Fruit fly (Drosophila melanogaster): ENCODE results near the gene kis.

The kis gene

DNA sequence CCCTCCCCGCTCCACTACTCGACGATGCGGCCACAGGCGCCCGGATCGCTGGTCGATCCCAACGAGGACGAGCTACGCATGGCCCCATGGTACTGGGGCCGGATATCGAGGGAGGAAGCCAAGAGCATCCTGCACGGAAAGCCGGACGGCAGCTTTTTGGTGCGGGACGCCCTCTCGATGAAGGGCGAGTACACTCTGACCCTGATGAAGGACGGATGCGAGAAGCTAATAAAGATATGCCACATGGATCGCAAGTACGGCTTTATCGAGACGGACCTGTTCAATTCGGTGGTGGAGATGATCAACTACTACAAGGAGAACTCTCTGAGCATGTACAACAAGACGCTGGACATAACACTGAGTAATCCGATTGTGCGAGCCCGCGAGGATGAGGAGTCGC lies 48.4 kb upstream of the kis start:
- TF ChIP-seq Myc (optimal IDR thresholded peaks at IDR 0.05), result no peak
- TF ChIP-seq dsf (GFP tag; optimal IDR thresholded peaks at IDR 0.05; ENCODE audit: borderline replicate concordance), result no peak
- no peak for TF ChIP-seq tai (GFP tag; optimal IDR thresholded peaks at IDR 0.05)
- no peak for TF ChIP-seq OdsH (GFP tag; optimal IDR thresholded peaks at IDR 0.05)
- TF ChIP-seq Jra (GFP tag; optimal IDR thresholded peaks at IDR 0.05), result no peak
- TF ChIP-seq sage (GFP tag; optimal IDR thresholded peaks at IDR 0.05), result no peak
- TF ChIP-seq ey (GFP tag; optimal IDR thresholded peaks at IDR 0.05), result no peak

- TF ChIP-seq foxo (GFP tag; optimal IDR thresholded peaks at IDR 0.05) (no peak), Rel (GFP tag; optimal IDR thresholded peaks at IDR 0.05) (no peak), Rel (tag; optimal IDR thresholded peaks at IDR 0.05) (peak; percentile 48), N (GFP tag; optimal IDR thresholded peaks at IDR 0.05) (no peak)
Observed at dm6 chr2L:298285-298644, 47.6 kb upstream of the kis start.

DNA sequence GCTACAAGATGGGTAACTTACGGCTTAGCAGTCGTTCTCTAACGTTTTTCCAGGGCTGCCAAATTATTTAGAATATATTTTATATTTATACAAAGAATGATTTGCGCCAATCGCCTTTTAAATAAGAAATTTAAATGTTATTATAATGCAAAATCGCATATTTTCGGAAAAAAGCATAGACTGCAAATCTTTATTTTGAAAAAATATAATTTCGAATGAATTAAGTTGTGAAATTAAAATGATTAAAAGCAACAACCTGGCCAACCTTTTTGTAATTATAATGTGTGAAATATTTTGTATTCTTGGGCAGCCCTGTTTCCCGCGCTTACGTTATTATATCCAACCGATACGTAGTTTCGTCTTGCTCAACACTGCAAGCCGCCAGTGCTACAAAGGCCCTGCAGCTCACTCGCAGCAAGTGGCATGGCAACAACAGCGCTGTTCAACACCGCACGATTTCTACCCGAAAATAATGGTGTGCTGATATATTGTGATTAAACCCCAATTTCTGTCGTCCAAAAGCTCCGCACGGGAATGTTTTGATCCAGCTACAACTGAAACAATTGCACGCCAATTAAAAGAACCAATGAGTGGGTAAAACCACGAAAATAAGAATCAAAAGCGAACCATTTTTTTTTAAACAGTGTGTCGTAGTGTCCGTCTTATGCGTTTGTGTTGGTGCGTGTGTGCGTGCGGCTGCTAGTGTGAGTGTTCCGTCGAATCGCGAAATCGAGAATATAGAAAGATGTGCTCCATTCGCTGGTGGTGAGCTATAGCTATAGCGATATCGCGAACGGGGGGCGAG lies 47.1 kb upstream of the kis start, which contains the start of gene Pi3K21B:
TSS of gene Pi3K21B (plus strand) at position 401 of the 805 bp plus-strand sequence.
- TF ChIP-seq Mio (GFP tag; optimal IDR thresholded peaks at IDR 0.05) (peak; percentile 89), dsf (GFP tag; optimal IDR thresholded peaks at IDR 0.05; ENCODE audit: borderline replicate concordance) (peak; percentile 93), sage (GFP tag; optimal IDR thresholded peaks at IDR 0.05) (peak; percentile 71), N (GFP tag; optimal IDR thresholded peaks at IDR 0.05) (peak; percentile 16), Hnf4 (GFP tag; optimal IDR thresholded peaks at IDR 0.05) (peak; percentile 98), ey (GFP tag; optimal IDR thresholded peaks at IDR 0.05) (peak; percentile 92), Abd-B (GFP tag; optimal IDR thresholded peaks at IDR 0.05) (no peak), rgr (GFP tag; optimal IDR thresholded peaks at IDR 0.05) (peak; percentile 95), br (GFP tag; optimal IDR thresholded peaks at IDR 0.05) (peak; percentile 94), brk (GFP tag; optimal IDR thresholded peaks at IDR 0.05) (peak; percentile 76), h (GFP tag; optimal IDR thresholded peaks at IDR 0.05) (peak; percentile 90), CG32264 (GFP tag; optimal IDR thresholded peaks at IDR 0.05) (peak; percentile 91), GATAd (GFP tag; optimal IDR thresholded peaks at IDR 0.05) (no peak), jim (GFP tag; optimal IDR thresholded peaks at IDR 0.05) (peak; percentile 92), Vsx2 (GFP tag; optimal IDR thresholded peaks at IDR 0.05; ENCODE audit: partially characterized antibody) (no peak), CrebA (GFP tag; optimal IDR thresholded peaks at IDR 0.05; ENCODE audit: borderline replicate concordance) (no peak), lola (GFP tag; optimal IDR thresholded peaks at IDR 0.05) (no peak), foxo (GFP tag; optimal IDR thresholded peaks at IDR 0.05) (peak; percentile 49 to 98), Rel (GFP tag; optimal IDR thresholded peaks at IDR 0.05) (no peak), Rel (tag; optimal IDR thresholded peaks at IDR 0.05) (peak; percentile 25), Sp1 (GFP tag; optimal IDR thresholded peaks at IDR 0.05) (peak; percentile 92), usp (GFP tag; optimal IDR thresholded peaks at IDR 0.05) (no peak), woc (GFP tag; optimal IDR thresholded peaks at IDR 0.05) (peak; percentile 79), fru (GFP tag; optimal IDR thresholded peaks at IDR 0.05) (peak; percentile 92), psq (GFP tag; optimal IDR thresholded peaks at IDR 0.05) (peak; percentile 85), Dfd (GFP tag; optimal IDR thresholded peaks at IDR 0.05) (peak; percentile 12), dmrt93B (GFP tag; optimal IDR thresholded peaks at IDR 0.05) (peak; percentile 86), HLH106 (tag; optimal IDR thresholded peaks at IDR 0.05) (peak; percentile 93), Hr83 (GFP tag; optimal IDR thresholded peaks at IDR 0.05; ENCODE audit: poor library complexity, severe bottlenecking) (peak; percentile 100), OdsH (GFP tag; optimal IDR thresholded peaks at IDR 0.05) (peak; percentile 89), Myc (optimal IDR thresholded peaks at IDR 0.05) (no peak), tai (GFP tag; optimal IDR thresholded peaks at IDR 0.05) (peak; percentile 98), dl (GFP tag; optimal IDR thresholded peaks at IDR 0.05; ENCODE audit: insufficient read depth in 1 of 2, partially characterized antibody in 2 of 2) (no peak), CG9705 (GFP tag; optimal IDR thresholded peaks at IDR 0.05) (peak; percentile 85), Hr78 (GFP tag; optimal IDR thresholded peaks at IDR 0.05) (no peak), Jra (GFP tag; optimal IDR thresholded peaks at IDR 0.05) (peak; percentile 96), sv (GFP tag; optimal IDR thresholded peaks at IDR 0.05) (peak; percentile 91), pan (optimal IDR thresholded peaks at IDR 0.05) (no peak), Dif (GFP tag; optimal IDR thresholded peaks at IDR 0.05; ENCODE audit: partially characterized antibody) (peak; percentile 37)

All from whole organism, wandering third instar larva.